Worm (Caenorhabditis elegans) whole organism, young adult: ENCODE results near the gene F45G2.8.

Experiments used
- F23B12.7 ChIP-seq: sonication (generic microtip); optimal IDR thresholded peaks from 2 replicates; lab custom pipeline; 2017; ENCODE audit warnings: missing genetic modification characterization, mild to moderate bottlenecking, missing compliant biosample characterization, antibody characterized with exemption, moderate library complexity; ENCODE audit not compliant: insufficient read depth
- Y53F4B.3 ChIP-seq: fragments of 200-800 bp; sonication (Bioruptor generic); IDR thresholded peaks from 2 replicates; pipeline ENCODE4 v1.3.6; 2022; ENCODE audit warnings: missing genetic modification reagents, missing genetic modification characterization, missing compliant biosample characterization
- ama-1 ChIP-seq, 3 experiments: fragments of 150-350 bp in 1 of 3; sonication (generic microtip) in 2 of 3; optimal IDR thresholded peaks; 2 replicates each; lab custom pipeline; 2014 to 2018; ENCODE audit warnings: missing biosample characterization in 2 of 3, missing genetic modification characterization in 2 of 3, missing genetic modification reagents in 2 of 3
- atf-7 ChIP-seq: sonication (generic microtip); optimal IDR thresholded peaks from 2 replicates; lab custom pipeline; 2017; ENCODE audit warnings: mild to moderate bottlenecking, missing genetic modification characterization, missing compliant biosample characterization
- ets-4 ChIP-seq: fragments of 200-800 bp; sonication (Bioruptor generic); optimal IDR thresholded peaks from 2 replicates; lab custom pipeline; 2018; ENCODE audit warnings: mild to moderate bottlenecking, missing genetic modification characterization, missing compliant biosample characterization
- hrde-1 ChIP-seq: sonication (generic microtip); optimal IDR thresholded peaks from 2 replicates; lab custom pipeline; 2016; ENCODE audit warnings: missing genetic modification characterization, mild to moderate bottlenecking, missing compliant biosample characterization, moderate library complexity, missing genotype, missing genetic modification reagents, borderline replicate concordance
- nhr-27 ChIP-seq: fragments of 200-800 bp; sonication (Bioruptor generic); optimal IDR thresholded peaks from 2 replicates; lab custom pipeline; 2018; ENCODE audit warnings: mild to moderate bottlenecking, missing genetic modification characterization, moderate library complexity, missing compliant biosample characterization
- pbrm-1 ChIP-seq: fragments of 200-800 bp; sonication (Bioruptor generic); IDR thresholded peaks from 2 replicates; pipeline ENCODE4 v1.3.6; 2022; ENCODE audit warnings: missing genetic modification reagents, missing genetic modification characterization, missing compliant biosample characterization
- sea-2 ChIP-seq: fragments of 200-800 bp; sonication (Bioruptor generic); IDR thresholded peaks from 2 replicates; pipeline ENCODE4 v1.3.6; 2022; ENCODE audit warnings: missing genetic modification characterization, missing compliant biosample characterization
- snpc-1.1 ChIP-seq: sonication (generic microtip); optimal IDR thresholded peaks from 2 replicates; lab custom pipeline; 2017; ENCODE audit warnings: missing genetic modification characterization, mild to moderate bottlenecking, missing compliant biosample characterization, antibody characterized with exemption, moderate library complexity, missing genotype, missing genetic modification reagents; ENCODE audit not compliant: insufficient read depth
- snpc-4 ChIP-seq, 5 experiments: fragments of 150-350 bp in 1 of 5; sonication (generic microtip) in 4 of 5; optimal IDR thresholded peaks; 2 replicates each; lab custom pipeline; 2014 to 2018; ENCODE audit warnings: missing genetic modification characterization in 5 of 5, missing biosample characterization in 3 of 5, antibody characterized with exemption in 2 of 5, mild to moderate bottlenecking in 2 of 5, missing compliant biosample characterization in 2 of 5, missing genotype in 2 of 5, moderate library complexity in 2 of 5, missing genetic modification reagents in 1 of 5
- zim-3 ChIP-seq: sonication (generic microtip); optimal IDR thresholded peaks from 2 replicates; lab custom pipeline; 2017; ENCODE audit warnings: mild to moderate bottlenecking, missing genetic modification characterization, moderate library complexity, missing compliant biosample characterization

DNA sequence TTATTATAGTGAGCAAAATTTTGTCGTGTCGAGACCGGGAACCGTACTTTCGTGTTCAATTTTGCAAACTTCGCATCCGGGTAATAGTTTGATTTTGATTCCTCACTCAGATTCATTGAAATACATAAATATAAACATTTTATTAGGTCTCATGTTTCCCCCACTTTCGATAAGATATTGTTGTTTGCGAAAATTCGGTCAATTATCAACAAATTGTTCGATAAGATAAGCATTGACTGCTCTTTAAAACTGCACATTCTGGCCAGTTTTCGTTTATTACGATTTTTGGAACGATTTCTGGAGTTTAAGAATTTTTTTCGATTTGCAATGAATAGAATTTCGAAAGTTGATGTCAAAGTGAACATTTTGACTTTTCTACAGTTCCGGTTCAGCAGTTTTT is 46.8 kb downstream of the F45G2.8 start:
- no peak for TF ChIP-seq nhr-27 (tag; lab: Kevin White, UChicago)
- no peak for TF ChIP-seq snpc-1.1
- no peak for TF ChIP-seq pbrm-1 (GFP tag; lab: Robert Waterston, UW)
- no peak for TF ChIP-seq sea-2
- no peak for TF ChIP-seq zim-3
- no peak for TF ChIP-seq snpc-4 (GFP tag; optimal IDR thresholded peaks at IDR 0.05; lab: Kevin White, UChicago)
- TF ChIP-seq snpc-4 (tag; optimal IDR thresholded peaks at IDR 0.05; lab: Kevin White, UChicago): no peak
- TF ChIP-seq ama-1 (optimal IDR thresholded peaks at IDR 0.05; lab: Kevin White, UChicago): no peak
- no peak for TF ChIP-seq ama-1 (GFP tag; optimal IDR thresholded peaks at IDR 0.05; lab: Kevin White, UChicago)
- no peak for TF ChIP-seq hrde-1 (tag; lab: Kevin White, UChicago)
- TF ChIP-seq ets-4 (GFP tag; lab: Kevin White, UChicago): no peak
- no peak for TF ChIP-seq Y53F4B.3
- TF ChIP-seq F23B12.7 (tag; lab: Kevin White, UChicago): no peak
- no peak for TF ChIP-seq atf-7
